Worm (Caenorhabditis elegans) whole organism, late embryonic: ENCODE results near the gene F45D3.1.

Experiments used
- T23F11.4 ChIP-seq: fragments of 200-800 bp; sonication (Bioruptor generic); optimal IDR thresholded peaks from 2 replicates; lab custom pipeline; 2018; ENCODE audit warnings: mild to moderate bottlenecking, missing genetic modification characterization, missing compliant biosample characterization
- Y22D7AL.16 ChIP-seq: sonication (generic microtip); optimal IDR thresholded peaks from 2 replicates; lab custom pipeline; 2016; ENCODE audit warnings: missing genetic modification characterization, missing compliant biosample characterization
- ceh-22 ChIP-seq: sonication (generic microtip); optimal IDR thresholded peaks from 2 replicates; lab custom pipeline; 2017; ENCODE audit warnings: missing biosample characterization, missing genetic modification characterization
- elt-2 ChIP-seq: sonication (generic microtip); optimal IDR thresholded peaks from 2 replicates; lab custom pipeline; 2016; ENCODE audit warnings: missing genetic modification reagents, missing genetic modification characterization, missing compliant biosample characterization
- ets-4 ChIP-seq: sonication (generic microtip); optimal IDR thresholded peaks from 2 replicates; lab custom pipeline; 2016; ENCODE audit warnings: missing genetic modification characterization, missing compliant biosample characterization
- fkh-6 ChIP-seq: sonication (generic microtip); optimal IDR thresholded peaks from 2 replicates; lab custom pipeline; 2016; ENCODE audit warnings: missing genetic modification characterization, missing compliant biosample characterization
- nfya-1 ChIP-seq: sonication (generic microtip); optimal IDR thresholded peaks from 2 replicates; lab custom pipeline; 2017; ENCODE audit warnings: missing genetic modification characterization, mild to moderate bottlenecking, missing compliant biosample characterization, antibody characterized with exemption, moderate library complexity
- sdc-2 ChIP-seq: sonication (generic microtip); optimal IDR thresholded peaks from 2 replicates; lab custom pipeline; 2016; ENCODE audit warnings: missing genotype, missing genetic modification characterization, missing compliant biosample characterization

DNA sequence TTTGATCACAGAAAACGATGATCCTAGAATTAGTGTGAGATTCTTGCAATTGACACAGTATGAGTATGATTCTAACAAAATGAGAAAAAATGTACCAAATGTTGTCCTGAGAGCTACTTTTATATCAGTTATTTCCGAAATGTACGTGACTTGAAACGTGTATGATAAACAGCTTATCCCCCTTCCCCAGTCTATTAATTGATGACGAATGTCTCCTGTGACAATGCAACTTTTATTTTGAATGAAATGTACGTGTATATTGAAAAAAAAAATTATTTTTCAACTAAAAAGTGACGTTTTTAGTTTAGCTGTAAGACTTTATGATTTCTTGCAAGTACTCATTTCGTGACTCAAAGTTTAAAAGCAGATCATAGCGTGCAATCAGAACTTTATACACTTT, 43.4 kb downstream of the F45D3.1 start:
- TF ChIP-seq Y22D7AL.16: no peak
- TF ChIP-seq ets-4 (tag; lab: Kevin White, UChicago): no peak
- no peak for TF ChIP-seq fkh-6 (tag; lab: Kevin White, UChicago)
- no peak for TF ChIP-seq ceh-22 (tag; lab: Kevin White, UChicago)
- TF ChIP-seq nfya-1: no peak
- no peak for TF ChIP-seq elt-2 (tag; lab: Kevin White, UChicago)
- no peak for TF ChIP-seq sdc-2 (tag; lab: Kevin White, UChicago)
- TF ChIP-seq T23F11.4 (GFP tag; lab: Kevin White, UChicago): no peak
